Fruit fly (Drosophila melanogaster): ENCODE results near the gene CIA30.

The CIA30 gene

DNA sequence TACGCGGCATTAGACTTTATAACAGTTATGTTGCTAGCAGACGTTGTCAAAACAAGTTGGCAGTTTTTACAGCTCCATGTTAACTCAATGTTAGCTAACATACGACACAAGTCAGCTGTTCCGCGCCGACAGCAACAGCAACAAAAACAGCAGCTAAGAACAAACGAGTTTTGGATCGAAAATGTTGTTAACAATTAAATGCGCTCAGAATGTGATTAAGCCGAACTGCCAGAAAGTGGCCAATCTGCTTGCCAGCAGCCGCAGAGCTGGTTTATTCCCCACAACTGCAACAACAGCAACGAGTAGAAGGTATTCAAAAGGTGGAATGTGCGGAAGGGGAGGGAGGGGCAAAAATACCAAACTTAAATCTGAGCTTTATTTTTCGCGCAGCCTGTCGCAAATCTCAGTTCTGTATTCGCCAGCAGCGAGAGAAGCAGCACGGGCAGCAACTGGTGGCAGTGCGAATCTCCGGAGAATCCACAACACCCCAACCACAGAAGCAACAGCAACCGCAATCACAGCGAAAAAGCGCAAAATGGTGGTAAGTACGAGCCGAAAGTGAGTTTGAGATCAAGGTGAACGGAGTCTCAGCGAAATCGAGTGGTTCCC, 13.6 kb upstream of the CIA30 start, which contains the start of gene Pcd:
Pcd (plus strand) TSS at position 116 of the 609 bp plus-strand sequence.
- peak; percentile 11 for TF ChIP-seq rgr (GFP tag; optimal IDR thresholded peaks at IDR 0.05)
- peak; percentile 25 for TF ChIP-seq OdsH (GFP tag; optimal IDR thresholded peaks at IDR 0.05)
- no peak for TF ChIP-seq N (GFP tag; optimal IDR thresholded peaks at IDR 0.05)
- peak; percentile 11 for TF ChIP-seq sage (GFP tag; optimal IDR thresholded peaks at IDR 0.05)
- peak; percentile 2 for TF ChIP-seq Hr83 (GFP tag; optimal IDR thresholded peaks at IDR 0.05; ENCODE audit: poor library complexity, severe bottlenecking)
- no peak for TF ChIP-seq foxo (GFP tag; optimal IDR thresholded peaks at IDR 0.05)
- TF ChIP-seq Hnf4 (GFP tag; optimal IDR thresholded peaks at IDR 0.05) = no peak
- no peak for TF ChIP-seq Rel (GFP tag; optimal IDR thresholded peaks at IDR 0.05)
- peak; percentile 53 for TF ChIP-seq Rel (tag; optimal IDR thresholded peaks at IDR 0.05)
- TF ChIP-seq psq (GFP tag; optimal IDR thresholded peaks at IDR 0.05) = no peak
- peak; percentile 39 for TF ChIP-seq Sp1 (GFP tag; optimal IDR thresholded peaks at IDR 0.05)

DNA sequence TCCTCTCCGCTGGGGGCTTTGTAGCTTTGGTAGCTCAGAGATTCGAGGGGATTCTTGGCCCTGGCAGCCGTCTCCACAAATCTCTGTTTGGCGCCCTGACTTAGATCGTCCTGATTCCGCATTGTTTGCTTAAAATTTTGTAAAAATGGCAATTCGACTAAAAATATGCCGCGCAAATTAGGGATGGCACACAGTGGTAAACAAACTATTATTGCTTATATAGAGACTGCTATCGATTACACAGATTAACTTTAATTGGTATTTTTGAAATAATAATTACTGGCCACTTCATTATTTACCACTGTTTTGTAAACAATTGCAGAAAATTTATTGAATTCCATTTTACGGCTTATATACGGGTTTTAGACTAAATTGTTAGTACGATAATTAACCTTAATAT, 12.0 kb upstream of the CIA30 start, which contains the start of the genes Naa40 and CG18731:
Naa40 (minus strand) TSS at position 206 of the 400 bp plus-strand sequence.
CG18731 (plus strand) TSS at position 283 of the 400 bp plus-strand sequence.
- TF ChIP-seq Abd-B (GFP tag; optimal IDR thresholded peaks at IDR 0.05) (no peak), CG32264 (GFP tag; optimal IDR thresholded peaks at IDR 0.05) (no peak), br (GFP tag; optimal IDR thresholded peaks at IDR 0.05) (no peak), woc (GFP tag; optimal IDR thresholded peaks at IDR 0.05) (no peak), Dfd (GFP tag; optimal IDR thresholded peaks at IDR 0.05) (no peak), CrebA (GFP tag; optimal IDR thresholded peaks at IDR 0.05; ENCODE audit: borderline replicate concordance) (no peak), lola (GFP tag; optimal IDR thresholded peaks at IDR 0.05) (no peak), dmrt93B (GFP tag; optimal IDR thresholded peaks at IDR 0.05) (no peak), brk (GFP tag; optimal IDR thresholded peaks at IDR 0.05) (no peak), h (GFP tag; optimal IDR thresholded peaks at IDR 0.05) (no peak), usp (GFP tag; optimal IDR thresholded peaks at IDR 0.05) (no peak), dsf (GFP tag; optimal IDR thresholded peaks at IDR 0.05; ENCODE audit: borderline replicate concordance) (no peak), GATAd (GFP tag; optimal IDR thresholded peaks at IDR 0.05) (no peak)

DNA sequence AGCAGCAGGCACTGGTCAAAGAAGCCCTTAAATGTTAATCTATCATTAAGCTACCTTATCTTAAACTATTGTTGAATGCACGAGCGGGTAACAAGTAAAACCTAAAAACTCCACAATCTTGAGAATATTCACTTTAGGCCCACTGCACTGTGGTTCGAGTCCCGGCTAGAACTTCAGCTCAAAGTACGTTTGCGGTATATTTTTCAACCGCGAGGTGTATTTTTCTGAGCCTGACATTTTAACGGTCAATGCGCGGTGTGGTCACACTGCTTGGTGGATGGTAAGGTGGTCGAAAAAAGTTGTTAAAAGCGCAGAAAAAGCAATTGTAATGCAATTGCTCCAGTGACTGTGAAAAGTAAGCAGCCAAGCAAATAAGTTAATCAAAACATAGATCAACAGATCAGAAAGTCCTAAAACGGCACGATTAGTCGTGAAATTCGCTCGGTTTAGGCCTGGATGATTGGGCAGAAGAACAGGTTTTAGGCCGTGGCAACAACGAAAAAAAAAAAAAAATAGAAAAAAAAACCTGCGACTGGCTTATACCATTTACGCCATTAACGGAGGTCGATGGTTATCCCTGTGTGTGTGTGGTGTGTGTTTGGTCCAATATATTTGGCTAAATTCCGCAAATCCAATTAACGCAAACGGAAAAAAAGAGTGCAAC, 11.1 kb upstream of the CIA30 start, which contains the start of gene Kul:
Kul (plus strand) TSS at position 254 of the 664 bp plus-strand sequence.
- TF ChIP-seq HLH106 (tag; optimal IDR thresholded peaks at IDR 0.05) (peak; percentile 31), GATAd (GFP tag; optimal IDR thresholded peaks at IDR 0.05) (peak; percentile 2), foxo (GFP tag; optimal IDR thresholded peaks at IDR 0.05) (peak in 1 of 2 experiments; percentile 19), OdsH (GFP tag; optimal IDR thresholded peaks at IDR 0.05) (peak; percentile 2), Hnf4 (GFP tag; optimal IDR thresholded peaks at IDR 0.05) (peak; percentile 82), Abd-B (GFP tag; optimal IDR thresholded peaks at IDR 0.05) (no peak), Dfd (GFP tag; optimal IDR thresholded peaks at IDR 0.05) (no peak), rgr (GFP tag; optimal IDR thresholded peaks at IDR 0.05) (peak; percentile 11)

DNA sequence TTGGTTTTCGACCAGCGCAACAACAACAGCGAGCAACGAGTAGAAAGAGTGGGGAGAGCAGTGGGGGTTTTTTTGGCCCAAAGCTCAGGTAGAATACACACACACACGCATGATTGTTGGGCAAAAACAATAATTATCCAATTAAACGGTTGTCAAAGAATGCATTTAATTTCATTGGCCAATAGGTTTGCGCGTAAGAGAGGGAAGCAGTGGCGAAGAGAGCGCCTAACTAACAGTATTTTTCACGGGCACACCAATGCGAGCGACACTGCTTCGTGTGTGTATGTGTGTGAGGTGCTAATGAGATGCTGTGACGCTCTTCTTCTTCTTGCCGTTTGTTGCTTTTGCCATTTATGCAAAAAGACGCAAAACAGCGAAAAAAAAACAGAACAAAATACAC, 10.5 kb upstream of the CIA30 start:
- TF ChIP-seq CrebA (GFP tag; optimal IDR thresholded peaks at IDR 0.05; ENCODE audit: borderline replicate concordance) (no peak), Rel (GFP tag; optimal IDR thresholded peaks at IDR 0.05) (no peak), Rel (tag; optimal IDR thresholded peaks at IDR 0.05) (peak; percentile 82)

DNA sequence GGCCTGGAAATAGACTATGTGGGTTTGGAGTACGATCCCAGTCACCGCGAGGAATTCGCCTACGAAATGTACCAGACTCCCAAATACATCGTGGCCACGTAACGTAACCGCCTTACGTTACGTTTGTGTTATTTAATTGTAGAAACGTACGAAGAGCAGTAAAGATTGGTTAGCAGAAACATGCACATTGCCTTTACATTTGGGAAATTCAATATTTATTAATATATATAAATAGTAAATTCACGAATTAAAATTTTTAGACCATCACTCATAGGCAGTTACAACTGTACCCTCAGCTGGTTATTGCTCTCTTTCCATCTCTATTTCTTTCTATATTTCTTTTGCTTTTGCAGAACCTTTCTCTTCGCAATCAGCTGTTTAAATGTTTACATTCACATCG, 1.1 kb downstream of the CIA30 start, which contains the start of gene Gnpnat:
Gnpnat (plus strand) TSS at position 385 of the 400 bp plus-strand sequence.
- peak; percentile 60 for TF ChIP-seq fru (GFP tag; optimal IDR thresholded peaks at IDR 0.05)
- no peak for TF ChIP-seq Abd-B (GFP tag; optimal IDR thresholded peaks at IDR 0.05)
- TF ChIP-seq GATAd (GFP tag; optimal IDR thresholded peaks at IDR 0.05) = no peak
- peak; percentile 58 for TF ChIP-seq rgr (GFP tag; optimal IDR thresholded peaks at IDR 0.05)
- peak; percentile 5 for TF ChIP-seq Jra (GFP tag; optimal IDR thresholded peaks at IDR 0.05)
- peak; percentile 55 for TF ChIP-seq Hnf4 (GFP tag; optimal IDR thresholded peaks at IDR 0.05)
- TF ChIP-seq pan (optimal IDR thresholded peaks at IDR 0.05) = no peak
- TF ChIP-seq dl (GFP tag; optimal IDR thresholded peaks at IDR 0.05; ENCODE audit: insufficient read depth in 1 of 2, partially characterized antibody in 2 of 2) = no peak
- peak; percentile 13 for TF ChIP-seq woc (GFP tag; optimal IDR thresholded peaks at IDR 0.05)
- TF ChIP-seq sv (GFP tag; optimal IDR thresholded peaks at IDR 0.05) = peak; percentile 5
- TF ChIP-seq Mio (GFP tag; optimal IDR thresholded peaks at IDR 0.05) = no peak
- TF ChIP-seq Hr78 (GFP tag; optimal IDR thresholded peaks at IDR 0.05) = no peak
- peak; percentile 70 for TF ChIP-seq OdsH (GFP tag; optimal IDR thresholded peaks at IDR 0.05)
- TF ChIP-seq br (GFP tag; optimal IDR thresholded peaks at IDR 0.05) = peak; percentile 11
- no peak for TF ChIP-seq N (GFP tag; optimal IDR thresholded peaks at IDR 0.05)
- TF ChIP-seq Sp1 (GFP tag; optimal IDR thresholded peaks at IDR 0.05) = peak; percentile 50
- TF ChIP-seq CG32264 (GFP tag; optimal IDR thresholded peaks at IDR 0.05) = no peak
- peak; percentile 46 for TF ChIP-seq HLH106 (tag; optimal IDR thresholded peaks at IDR 0.05)
- TF ChIP-seq foxo (GFP tag; optimal IDR thresholded peaks at IDR 0.05) = peak in 1 of 2 experiments; percentile 69
- peak; percentile 3 for TF ChIP-seq ey (GFP tag; optimal IDR thresholded peaks at IDR 0.05)
- TF ChIP-seq psq (GFP tag; optimal IDR thresholded peaks at IDR 0.05) = peak; percentile 79
- TF ChIP-seq Myc (optimal IDR thresholded peaks at IDR 0.05) = no peak
- TF ChIP-seq h (GFP tag; optimal IDR thresholded peaks at IDR 0.05) = peak; percentile 47

All from whole organism, wandering third instar larva.